Fruit fly (Drosophila melanogaster): ENCODE results near the gene Cap-D3.

DNA sequence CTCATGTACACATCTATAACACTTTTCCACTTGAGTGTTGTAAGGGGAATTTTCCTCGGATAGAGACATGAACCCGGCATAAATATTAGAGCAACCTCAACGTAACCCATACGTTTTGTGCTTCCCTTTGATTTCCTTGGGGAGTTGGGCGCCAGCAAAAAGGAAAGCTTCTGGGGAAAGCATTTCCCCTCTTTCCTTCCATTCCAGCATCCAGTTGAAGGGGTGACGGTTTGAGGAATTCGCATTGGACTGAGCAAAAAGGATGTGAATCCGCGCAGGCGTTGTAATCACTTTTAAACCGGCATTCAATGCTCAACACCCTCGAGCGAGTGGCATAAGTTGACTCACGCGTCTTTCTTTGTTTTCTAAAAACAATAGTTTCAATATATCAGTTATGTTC lies 10.8 kb upstream of the Cap-D3 start:
- TF ChIP-seq h (optimal IDR thresholded peaks at IDR 0.05), result no peak
- no peak for TF ChIP-seq insv (optimal IDR thresholded peaks at IDR 0.05)
- TF ChIP-seq ttk (optimal IDR thresholded peaks at IDR 0.05), result no peak
- TF ChIP-seq psq (optimal IDR thresholded peaks at IDR 0.05), result no peak

Data from Kc167 (cell line).